Worm (Caenorhabditis elegans): Measurements from ENCODE around the gene C17B7.8.

Gene C17B7.8

ce11 chrV:3284629-3285028 is 39.4 kb downstream of the C17B7.8 start, which contains the start of gene F35F10.5:
Gene F35F10.5, plus strand, starts transcription at chrV:3284929.
- TF ChIP-seq ZK337.2 (GFP tag; IDR thresholded peaks at IDR 0.05) (0 out of 2 replicates have a peak, but pooled peaks have one; percentile 24), unc-62 (GFP tag; optimal IDR thresholded peaks at IDR 0.05 in 1 of 2) (peak in 1 of 2 experiments; percentile 25), unc-62 (tag; optimal IDR thresholded peaks at IDR 0.05) (no peak), nhr-28 (tag; optimal IDR thresholded peaks at IDR 0.05) (no peak), aha-1 (tag) (peak; percentile 49), dmd-8 (GFP tag; IDR thresholded peaks at IDR 0.05) (no peak)

ce11 chrV:3282957-3283356 is 41.1 kb downstream of the C17B7.8 start, which contains the start of gene str-64:
Gene str-64, plus strand, starts transcription at chrV:3283257.
- TF ChIP-seq aha-1 (tag): peak; percentile 18
- TF ChIP-seq zip-2 (tag; optimal IDR thresholded peaks at IDR 0.05): no peak
- TF ChIP-seq unc-62 (GFP tag; optimal IDR thresholded peaks at IDR 0.05 in 1 of 2): peak in 1 of 2 experiments; percentile 73
- no peak for TF ChIP-seq unc-62 (tag; optimal IDR thresholded peaks at IDR 0.05)

ce11 chrV:3281523-3281922 is 42.6 kb downstream of the C17B7.8 start, which contains the start of gene T28A11.25:
Gene T28A11.25, plus strand, starts transcription at chrV:3281823.
- TF ChIP-seq nhr-28 (tag; optimal IDR thresholded peaks at IDR 0.05): no peak
- TF ChIP-seq lir-3 (tag; optimal IDR thresholded peaks at IDR 0.05): no peak
- TF ChIP-seq F37D6.2 (tag; optimal IDR thresholded peaks at IDR 0.05): no peak
- peak in 1 of 2 experiments; percentile 33 for TF ChIP-seq daf-16 (GFP tag; optimal IDR thresholded peaks at IDR 0.05)
- TF ChIP-seq daf-16 (tag; optimal IDR thresholded peaks at IDR 0.05): no peak
- TF ChIP-seq F49E8.2 (tag; optimal IDR thresholded peaks at IDR 0.05; ENCODE audit: borderline replicate concordance): no peak
- no peak for TF ChIP-seq ztf-11 (tag; optimal IDR thresholded peaks at IDR 0.05)

ce11 chrV:3280009-3280408 is 44.1 kb downstream of the C17B7.8 start, which contains the start of gene T28A11.2:
Gene T28A11.2, plus strand, starts transcription at chrV:3280379.
- TF ChIP-seq set-16 (GFP tag; IDR thresholded peaks at IDR 0.05) (no peak), hlh-11 (tag; optimal IDR thresholded peaks at IDR 0.05) (peak; percentile 26)

ce11 chrV:3279138-3279537 is 44.9 kb downstream of the C17B7.8 start:
- no peak for TF ChIP-seq ces-1 (GFP tag; optimal IDR thresholded peaks at IDR 0.05)
- no peak for TF ChIP-seq Y48G9A.11 (GFP tag; IDR thresholded peaks at IDR 0.05)
- TF ChIP-seq set-16 (GFP tag; IDR thresholded peaks at IDR 0.05): no peak
- no peak for TF ChIP-seq Y5F2A.4 (GFP tag; optimal IDR thresholded peaks at IDR 0.05)
- no peak for TF ChIP-seq mes-2 (tag; optimal IDR thresholded peaks at IDR 0.05; ENCODE audit: poor library complexity, severe bottlenecking)
- TF ChIP-seq ceh-82 (tag; optimal IDR thresholded peaks at IDR 0.05): no peak
- no peak for TF ChIP-seq gei-8 (GFP tag; optimal IDR thresholded peaks at IDR 0.05)
- no peak for TF ChIP-seq nhr-237 (tag; optimal IDR thresholded peaks at IDR 0.05)
- peak in 1 of 2 experiments; percentile 86 for TF ChIP-seq daf-16 (GFP tag; optimal IDR thresholded peaks at IDR 0.05)
- no peak for TF ChIP-seq daf-16 (tag; optimal IDR thresholded peaks at IDR 0.05)
- no peak for TF ChIP-seq F44E2.7 (GFP tag; IDR thresholded peaks at IDR 0.05)
- no peak for TF ChIP-seq nhr-6 (tag; optimal IDR thresholded peaks at IDR 0.05)
- TF ChIP-seq jun-1 (tag; optimal IDR thresholded peaks at IDR 0.05): no peak
- TF ChIP-seq lim-7 (GFP tag; IDR thresholded peaks at IDR 0.05): no peak
- TF ChIP-seq F49E8.2 (tag; optimal IDR thresholded peaks at IDR 0.05; ENCODE audit: borderline replicate concordance): no peak
- peak; percentile 35 for TF ChIP-seq aha-1 (tag)
- no peak for TF ChIP-seq rbr-2 (tag; optimal IDR thresholded peaks at IDR 0.05)
- TF ChIP-seq ceh-62 (tag; optimal IDR thresholded peaks at IDR 0.05): no peak
- no peak for TF ChIP-seq mxl-3 (GFP tag; optimal IDR thresholded peaks at IDR 0.05)
- TF ChIP-seq ceh-32 (tag; optimal IDR thresholded peaks at IDR 0.05; ENCODE audit: poor library complexity): no peak
- peak; percentile 40 for TF ChIP-seq dmd-6 (GFP tag; IDR thresholded peaks at IDR 0.05)
- no peak for TF ChIP-seq dve-1 (tag; optimal IDR thresholded peaks at IDR 0.05; ENCODE audit: insufficient read depth)
- no peak for TF ChIP-seq zfp-3 (GFP tag; conservative IDR thresholded peaks at IDR 0.05)
- no peak for TF ChIP-seq saeg-2 (GFP tag; IDR thresholded peaks at IDR 0.05)
- TF ChIP-seq hlh-11 (tag; optimal IDR thresholded peaks at IDR 0.05): peak; percentile 54
- TF ChIP-seq lsy-2 (tag; optimal IDR thresholded peaks at IDR 0.05): no peak
- TF ChIP-seq nhr-42 (GFP tag; IDR thresholded peaks at IDR 0.05): no peak
- TF ChIP-seq nhr-28 (tag; optimal IDR thresholded peaks at IDR 0.05): peak; percentile 10
- TF ChIP-seq cey-2 (tag; optimal IDR thresholded peaks at IDR 0.05; ENCODE audit: borderline replicate concordance, insufficient read depth): no peak

All from whole organism, L4 larva.